Worm (Caenorhabditis elegans) whole organism, L4/young adult: Measurements from ENCODE around the gene glb-31.

Experiments
- W03F9.2 ChIP-seq: fragments of 150-350 bp; optimal IDR thresholded peaks from 2 replicates; lab custom pipeline; 2014; ENCODE audit warnings: missing biosample characterization, missing genetic modification characterization
- dao-5 ChIP-seq: sonication (generic microtip); optimal IDR thresholded peaks from 2 replicates; lab custom pipeline; 2016; ENCODE audit warnings: missing genotype, missing genetic modification characterization, moderate library complexity, missing compliant biosample characterization
- him-1 ChIP-seq: sonication (generic microtip); optimal IDR thresholded peaks from 2 replicates; lab custom pipeline; 2016; ENCODE audit warnings: missing genotype, missing genetic modification reagents, missing genetic modification characterization, missing compliant biosample characterization

Gene glb-31

ce11 chrII:1301554-1301953 is at the start of gene glb-31:
Gene glb-31, minus strand, starts transcription at chrII:1301654.
- TF ChIP-seq W03F9.2 (no peak), him-1 (tag; lab: Kevin White, UChicago) (no peak), dao-5 (no peak)

ce11 chrII:1344524-1345119 is 43.2 kb upstream of the glb-31 start:
- TF ChIP-seq him-1 (tag; lab: Kevin White, UChicago) (peak; percentile 35), W03F9.2 (no peak)

ce11 chrII:1343748-1344147 is 42.3 kb upstream of the glb-31 start:
- no peak for TF ChIP-seq him-1 (tag; lab: Kevin White, UChicago)
- no peak for TF ChIP-seq W03F9.2
- no peak for TF ChIP-seq dao-5

ce11 chrII:1341416-1341815 is 40.0 kb upstream of the glb-31 start:
- no peak for TF ChIP-seq dao-5
- TF ChIP-seq W03F9.2 = no peak
- peak; percentile 15 for TF ChIP-seq him-1 (tag; lab: Kevin White, UChicago)

- no peak for TF ChIP-seq W03F9.2
- no peak for TF ChIP-seq dao-5
- no peak for TF ChIP-seq him-1 (tag; lab: Kevin White, UChicago)
Measured at ce11 chrII:1340049-1340448, 38.6 kb upstream of the glb-31 start.

ce11 chrII:1338196-1338595 is 36.7 kb upstream of the glb-31 start:
- TF ChIP-seq him-1 (tag; lab: Kevin White, UChicago) (peak; percentile 19), W03F9.2 (no peak), dao-5 (no peak)

ce11 chrII:1329887-1330286 is 28.4 kb upstream of the glb-31 start:
- TF ChIP-seq him-1 (tag; lab: Kevin White, UChicago) (no peak), W03F9.2 (no peak), dao-5 (no peak)

ce11 chrII:1326689-1327088 is 25.2 kb upstream of the glb-31 start, which contains the start of gene jip-1:
Gene jip-1, plus strand, starts transcription at chrII:1326989.
- no peak for TF ChIP-seq him-1 (tag; lab: Kevin White, UChicago)
- no peak for TF ChIP-seq dao-5
- no peak for TF ChIP-seq W03F9.2

- TF ChIP-seq dao-5 (no peak), W03F9.2 (no peak), him-1 (tag; lab: Kevin White, UChicago) (no peak)
Measured at ce11 chrII:1325604-1326003, 24.1 kb upstream of the glb-31 start.

ce11 chrII:1324017-1324416 is 22.6 kb upstream of the glb-31 start:
- TF ChIP-seq dao-5 = no peak
- TF ChIP-seq W03F9.2 = no peak
- no peak for TF ChIP-seq him-1 (tag; lab: Kevin White, UChicago)

- TF ChIP-seq him-1 (tag; lab: Kevin White, UChicago) (peak; percentile 72), dao-5 (no peak)
Measured at ce11 chrII:1323190-1323651, 21.8 kb upstream of the glb-31 start.

- TF ChIP-seq W03F9.2 = no peak
- no peak for TF ChIP-seq dao-5
- TF ChIP-seq him-1 (tag; lab: Kevin White, UChicago) = no peak
Measured at ce11 chrII:1322283-1323173, 21.1 kb upstream of the glb-31 start.

- no peak for TF ChIP-seq dao-5
- no peak for TF ChIP-seq him-1 (tag; lab: Kevin White, UChicago)
- no peak for TF ChIP-seq W03F9.2
Measured at ce11 chrII:1320987-1321807, 19.7 kb upstream of the glb-31 start, which contains the start of gene vig-1. Gene vig-1, plus strand, starts transcription at chrII:1321037.

ce11 chrII:1320412-1320811 is 19.0 kb upstream of the glb-31 start:
- peak; percentile 94 for TF ChIP-seq W03F9.2
- peak; percentile 10 for TF ChIP-seq dao-5
- TF ChIP-seq him-1 (tag; lab: Kevin White, UChicago) = peak; percentile 72
